Worm (Caenorhabditis elegans): ENCODE data around the gene K07H8.11.
A peak's percentile ranks its signal among the peaks of the same experiment; 100 is the strongest.

K07H8.11 gene

DNA sequence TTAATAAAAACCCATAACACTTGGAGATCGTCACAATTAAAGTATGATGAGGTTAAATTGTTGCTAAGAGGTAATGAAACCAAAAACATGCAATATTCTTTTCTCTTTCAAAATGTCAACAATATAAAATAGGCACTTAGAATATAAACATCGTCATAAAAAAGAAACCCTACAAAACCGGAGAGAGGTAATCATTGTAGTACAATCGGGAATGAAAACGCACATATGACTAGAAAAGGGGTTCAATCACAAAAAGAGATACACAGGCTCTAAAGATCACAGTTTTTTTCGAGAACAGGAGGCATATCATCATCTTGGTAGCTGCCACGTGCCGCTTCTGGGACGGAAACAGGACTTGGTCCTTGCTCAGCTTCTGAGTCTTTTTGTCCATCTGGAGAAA, 48.7 kb downstream of the K07H8.11 start:
- TF ChIP-seq hmg-1.2 (GFP tag; IDR thresholded peaks at IDR 0.05) (0 out of 2 replicates have a peak, but pooled peaks have one; percentile 3), attf-5 (GFP tag; optimal IDR thresholded peaks at IDR 0.05) (peak; percentile 10), mel-28 (tag; optimal IDR thresholded peaks at IDR 0.05; ENCODE audit: borderline replicate concordance) (peak; percentile 44), cebp-2 (GFP tag; IDR thresholded peaks at IDR 0.05) (no peak), B0336.3 (GFP tag; IDR thresholded peaks at IDR 0.05) (peak; percentile 59; the same call in 1 of the 2 replicates), atf-7 (tag; optimal IDR thresholded peaks at IDR 0.05) (peak; percentile 2), ceh-40 (GFP tag; IDR thresholded peaks at IDR 0.05) (no peak)

DNA sequence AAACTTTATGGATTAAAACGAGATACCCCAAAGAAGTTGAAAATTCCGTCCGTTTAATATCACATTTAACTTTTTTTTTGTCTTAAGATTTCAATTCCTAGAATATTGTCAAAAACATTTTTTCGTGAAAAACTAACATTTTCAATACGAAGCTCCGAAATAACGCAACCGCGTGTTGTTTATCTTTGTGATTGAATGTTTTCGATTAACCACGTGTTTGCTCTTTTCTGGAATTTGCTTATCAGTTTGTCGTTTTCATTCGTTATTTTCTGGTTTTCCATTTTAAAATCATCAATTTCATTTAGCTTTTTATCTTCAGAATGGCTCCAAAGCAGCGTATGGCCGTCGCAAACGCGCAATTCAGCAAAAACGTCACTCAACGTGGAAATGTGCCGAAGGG, 49.8 kb downstream of the K07H8.11 start, which contains the start of gene serp-1.2:
Gene serp-1.2, plus strand, starts transcription at position 318 of the 400 bp plus-strand sequence.
- TF ChIP-seq hlh-12 (tag; optimal IDR thresholded peaks at IDR 0.05) (no peak), hsf-1 (GFP tag; IDR thresholded peaks at IDR 0.05) (no peak), hrde-1 (tag; optimal IDR thresholded peaks at IDR 0.05; ENCODE audit: borderline replicate concordance) (no peak), D2030.7 (GFP tag; IDR thresholded peaks at IDR 0.05) (no peak), lin-40 (tag; optimal IDR thresholded peaks at IDR 0.05) (no peak), ceh-91 (GFP tag; IDR thresholded peaks at IDR 0.05) (no peak), ekl-4 (GFP tag; IDR thresholded peaks at IDR 0.05) (no peak), ztf-28 (GFP tag; IDR thresholded peaks at IDR 0.05) (no peak), chd-7 (tag; optimal IDR thresholded peaks at IDR 0.05) (no peak), C06A6.2 (GFP tag; conservative IDR thresholded peaks at IDR 0.05) (no peak), mes-4 (tag; optimal IDR thresholded peaks at IDR 0.05) (no peak), nhr-80 (tag; optimal IDR thresholded peaks at IDR 0.05) (peak; percentile 66), nhr-27 (tag; optimal IDR thresholded peaks at IDR 0.05) (no peak), snpc-4 (GFP tag; optimal IDR thresholded peaks at IDR 0.05) (no peak), snpc-4 (tag; optimal IDR thresholded peaks at IDR 0.05) (peak in 1 of 4 experiments; percentile 9), fkh-3 (tag; optimal IDR thresholded peaks at IDR 0.05) (no peak), let-607 (tag; optimal IDR thresholded peaks at IDR 0.05) (peak in 1 of 2 experiments; percentile 51), F52B5.7 (tag; optimal IDR thresholded peaks at IDR 0.05) (no peak), atf-7 (tag; optimal IDR thresholded peaks at IDR 0.05) (no peak), attf-3 (GFP tag; conservative IDR thresholded peaks at IDR 0.05) (peak; percentile 85), athp-1 (tag; optimal IDR thresholded peaks at IDR 0.05) (no peak), K12H6.12 (tag; optimal IDR thresholded peaks at IDR 0.05) (no peak), ama-1 (optimal IDR thresholded peaks at IDR 0.05) (no peak), ama-1 (GFP tag; optimal IDR thresholded peaks at IDR 0.05) (no peak), snpc-1.1 (tag; optimal IDR thresholded peaks at IDR 0.05; ENCODE audit: insufficient read depth) (no peak)

All from whole organism, young adult.